Fruit fly (Drosophila melanogaster): ENCODE results near the gene Prosbeta4R1.

- TF ChIP-seq h (optimal IDR thresholded peaks at IDR 0.05) (no peak), psq (optimal IDR thresholded peaks at IDR 0.05) (no peak), Sin3A (optimal IDR thresholded peaks at IDR 0.05) (no peak), insv (optimal IDR thresholded peaks at IDR 0.05) (no peak), ttk (optimal IDR thresholded peaks at IDR 0.05) (no peak), Myc (optimal IDR thresholded peaks at IDR 0.05) (no peak)
Observed at dm6 chr2L:2652314-2652713, 532 bp upstream of the Prosbeta4R1 start, which contains the start of gene CG33125.

Measured in Kc167 (cell line).